2 fruit fly cellular contexts compared by ENCODE assay signal in genomic region chr4:844468-844867, dm6.
TF ChIP-seq lines count a peak whose summit lies in the region.

fd102C (minus strand) TSS chr4:844529.

- TF ChIP-seq CTCF in whole organism, embryonic (GFP tag; optimal IDR thresholded peaks at IDR 0.05; lab: Kevin White, UChicago) = no peak

TF ChIP-seq in whole organism, embryonic, 481 proteins besides CTCF, POLR2A, EP300 and RAD21:
- TF ChIP-seq Nf-YA (GFP tag; IDR thresholded peaks at IDR 0.05; lab: Robert Waterston, UW) (peak; percentile 71; the same call in 1 of the 2 replicates), Nf-YC (tag; optimal IDR thresholded peaks at IDR 0.05; lab: Kevin White, UChicago) (peak; percentile 99), zen (tag; optimal IDR thresholded peaks at IDR 0.05; lab: Kevin White, UChicago) (peak; percentile 43), CG8944 (GFP tag; optimal IDR thresholded peaks at IDR 0.05; lab: Kevin White, UChicago) (no peak), jing (GFP tag; optimal IDR thresholded peaks at IDR 0.05; lab: Kevin White, UChicago) (peak; percentile 35), ap (GFP tag; IDR thresholded peaks at IDR 0.05; lab: Robert Waterston, UW) (no peak), Med (GFP tag; lab: Kevin White, UChicago) (peak; percentile 44), CG10321 (GFP tag; IDR thresholded peaks at IDR 0.05; lab: Robert Waterston, UW) (peak; percentile 90; the same call in 1 of the 2 replicates), Nf-YB (GFP tag; optimal IDR thresholded peaks at IDR 0.05; lab: Kevin White, UChicago) (peak; percentile 99), CG2199 (GFP tag; IDR thresholded peaks at IDR 0.05; lab: Robert Waterston, UW) (peak; percentile 86; the same call in 1 of the 3 replicates), Rx (GFP tag; IDR thresholded peaks at IDR 0.05; lab: Robert Waterston, UW) (no peak), Jarid2 (GFP tag; optimal IDR thresholded peaks at IDR 0.05; lab: Kevin White, UChicago) (peak; percentile 49), ash1 (GFP tag; optimal IDR thresholded peaks at IDR 0.05; lab: Kevin White, UChicago) (peak; percentile 19)
TF ChIP-seq in whole organism, embryonic: peak in this region for 10.

TF ChIP-seq in whole organism, pupa, 21 proteins besides CTCF, POLR2A, EP300 and RAD21:
- TF ChIP-seq CG4496 (GFP tag; IDR thresholded peaks at IDR 0.05; lab: Robert Waterston, UW) = no peak
- peak; percentile 58 for TF ChIP-seq D1 (tag; optimal IDR thresholded peaks at IDR 0.05; lab: Kevin White, UChicago)
